Worm (Caenorhabditis elegans) whole organism, late embryonic: ENCODE measurements around the gene mth-2.

Experiments
- C08G9.2 ChIP-seq: sonication (generic microtip); optimal IDR thresholded peaks from 2 replicates; lab custom pipeline; 2016; ENCODE audit warnings: mild to moderate bottlenecking, missing genetic modification characterization, moderate library complexity, missing compliant biosample characterization
- K02D7.2 ChIP-seq: sonication (generic microtip); optimal IDR thresholded peaks from 2 replicates; lab custom pipeline; 2017; ENCODE audit warnings: mild to moderate bottlenecking, missing genetic modification characterization, missing compliant biosample characterization
- ahr-1 ChIP-seq: sonication (generic microtip); optimal IDR thresholded peaks from 2 replicates; lab custom pipeline; 2016; ENCODE audit warnings: missing genetic modification characterization, missing compliant biosample characterization
- ceh-18 ChIP-seq: sonication (generic microtip); optimal IDR thresholded peaks from 2 replicates; lab custom pipeline; 2016; ENCODE audit warnings: missing genetic modification characterization, missing compliant biosample characterization
- ceh-2 ChIP-seq: sonication (generic microtip); optimal IDR thresholded peaks from 2 replicates; lab custom pipeline; 2016; ENCODE audit warnings: missing genotype, missing genetic modification characterization, missing compliant biosample characterization
- ceh-24 ChIP-seq: sonication (generic microtip); optimal IDR thresholded peaks from 2 replicates; lab custom pipeline; 2016; ENCODE audit warnings: mild to moderate bottlenecking, missing genetic modification characterization, missing compliant biosample characterization
- ceh-30 ChIP-seq: fragments of 150-350 bp; optimal IDR thresholded peaks from 2 replicates; lab custom pipeline; 2014; ENCODE audit warnings: missing biosample characterization, missing genetic modification characterization
- ceh-34 ChIP-seq: sonication (generic microtip); optimal IDR thresholded peaks from 2 replicates; lab custom pipeline; 2016; ENCODE audit warnings: mild to moderate bottlenecking, missing genetic modification characterization, missing compliant biosample characterization
- ceh-45 ChIP-seq: fragments of 200-800 bp; sonication (Bioruptor generic); IDR thresholded peaks from 2 replicates; pipeline ENCODE4 v1.3.6; 2022; ENCODE audit warnings: missing genetic modification reagents, missing genetic modification characterization, missing compliant biosample characterization
- ceh-6 ChIP-seq: fragments of 200-800 bp; sonication (Bioruptor generic); optimal IDR thresholded peaks from 2 replicates; lab custom pipeline; 2018; ENCODE audit warnings: mild to moderate bottlenecking, missing genetic modification characterization, missing compliant biosample characterization
- ceh-9 ChIP-seq: sonication (generic microtip); optimal IDR thresholded peaks from 2 replicates; lab custom pipeline; 2016; ENCODE audit warnings: mild to moderate bottlenecking, missing genetic modification characterization, inconsistent platforms, missing compliant biosample characterization
- elt-4 ChIP-seq: sonication (generic microtip); optimal IDR thresholded peaks from 2 replicates; lab custom pipeline; 2016; ENCODE audit warnings: missing genetic modification characterization, missing compliant biosample characterization
- ets-4 ChIP-seq: sonication (generic microtip); optimal IDR thresholded peaks from 2 replicates; lab custom pipeline; 2016; ENCODE audit warnings: missing genetic modification characterization, missing compliant biosample characterization
- eyg-1 ChIP-seq: sonication (generic microtip); optimal IDR thresholded peaks from 2 replicates; lab custom pipeline; 2016; ENCODE audit warnings: missing genotype, missing genetic modification characterization, missing compliant biosample characterization
- fax-1 ChIP-seq: sonication (generic microtip); optimal IDR thresholded peaks from 2 replicates; lab custom pipeline; 2016; ENCODE audit warnings: missing genotype, missing genetic modification characterization, missing compliant biosample characterization
- fkh-10 ChIP-seq: fragments of 150-350 bp; optimal IDR thresholded peaks from 2 replicates; lab custom pipeline; 2014; ENCODE audit warnings: missing biosample characterization, missing genetic modification reagents, missing genetic modification characterization
- fkh-6 ChIP-seq: sonication (generic microtip); optimal IDR thresholded peaks from 2 replicates; lab custom pipeline; 2016; ENCODE audit warnings: missing genetic modification characterization, missing compliant biosample characterization
- gmeb-2 ChIP-seq: sonication (generic microtip); optimal IDR thresholded peaks from 2 replicates; lab custom pipeline; 2016; ENCODE audit warnings: missing genetic modification characterization, inconsistent platforms, missing compliant biosample characterization
- hlh-15 ChIP-seq: sonication (generic microtip); optimal IDR thresholded peaks from 2 replicates; lab custom pipeline; 2016; ENCODE audit warnings: missing genetic modification characterization, missing compliant biosample characterization
- madf-2 ChIP-seq: sonication (generic microtip); optimal IDR thresholded peaks from 2 replicates; lab custom pipeline; 2017; ENCODE audit warnings: missing genetic modification characterization, missing compliant biosample characterization
- nfya-1 ChIP-seq: sonication (generic microtip); optimal IDR thresholded peaks from 2 replicates; lab custom pipeline; 2017; ENCODE audit warnings: missing genetic modification characterization, mild to moderate bottlenecking, missing compliant biosample characterization, antibody characterized with exemption, moderate library complexity
- pag-3 ChIP-seq: sonication (generic microtip); optimal IDR thresholded peaks from 2 replicates; lab custom pipeline; 2016; ENCODE audit warnings: missing compliant biosample characterization, missing genetic modification characterization, borderline replicate concordance
- pax-1 ChIP-seq: fragments of 150-350 bp; optimal IDR thresholded peaks from 2 replicates; lab custom pipeline; 2014; ENCODE audit warnings: missing biosample characterization, missing genetic modification characterization
- pqm-1 ChIP-seq: sonication (generic microtip); optimal IDR thresholded peaks from 2 replicates; lab custom pipeline; 2016; ENCODE audit warnings: missing genetic modification characterization, missing compliant biosample characterization
- pros-1 ChIP-seq: fragments of 150-350 bp; optimal IDR thresholded peaks from 2 replicates; lab custom pipeline; 2014; ENCODE audit warnings: missing biosample characterization, missing genetic modification reagents, missing genetic modification characterization
- ref-2 ChIP-seq: sonication (generic microtip); optimal IDR thresholded peaks from 2 replicates; lab custom pipeline; 2016; ENCODE audit warnings: missing genetic modification characterization, missing compliant biosample characterization
- rnt-1 ChIP-seq: sonication (generic microtip); optimal IDR thresholded peaks from 2 replicates; lab custom pipeline; 2016; ENCODE audit warnings: missing genetic modification characterization, missing compliant biosample characterization
- sox-4 ChIP-seq: sonication (generic microtip); optimal IDR thresholded peaks from 2 replicates; lab custom pipeline; 2017; ENCODE audit warnings: mild to moderate bottlenecking, missing genetic modification characterization, inconsistent platforms, missing compliant biosample characterization
- syd-9 ChIP-seq: sonication (generic microtip); optimal IDR thresholded peaks from 2 replicates; lab custom pipeline; 2016; ENCODE audit warnings: mild to moderate bottlenecking, missing genetic modification characterization, moderate library complexity, missing compliant biosample characterization
- tbx-2 ChIP-seq: sonication (generic microtip); optimal IDR thresholded peaks from 2 replicates; lab custom pipeline; 2016; ENCODE audit warnings: missing genetic modification characterization, missing compliant biosample characterization
- ttx-3 ChIP-seq: sonication (generic microtip); optimal IDR thresholded peaks from 2 replicates; lab custom pipeline; 2016; ENCODE audit warnings: missing genetic modification reagents, missing genetic modification characterization, missing compliant biosample characterization
- unc-3 ChIP-seq, 2 experiments: fragments of 200-800 bp in 1 of 2; sonication (Bioruptor generic) in 1 of 2; sonication (generic microtip) in 1 of 2; conservative IDR thresholded peaks in 1 of 2; optimal IDR thresholded peaks in 1 of 2; 2 replicates each; pipeline versions ENCODE4 v1.3.6 to Lab custom; 2016 to 2022; ENCODE audit warnings: missing compliant biosample characterization in 2 of 2, missing genetic modification characterization in 2 of 2, missing genetic modification reagents in 1 of 2
- unc-86 ChIP-seq: sonication (generic microtip); optimal IDR thresholded peaks from 2 replicates; lab custom pipeline; 2016; ENCODE audit warnings: missing genetic modification characterization, missing compliant biosample characterization
- zip-5 ChIP-seq: sonication (generic microtip); optimal IDR thresholded peaks from 2 replicates; lab custom pipeline; 2016; ENCODE audit warnings: missing genetic modification characterization, missing compliant biosample characterization
- ztf-16 ChIP-seq: sonication (generic microtip); optimal IDR thresholded peaks from 2 replicates; lab custom pipeline; 2017; ENCODE audit warnings: missing genetic modification characterization, missing compliant biosample characterization

Gene mth-2

DNA sequence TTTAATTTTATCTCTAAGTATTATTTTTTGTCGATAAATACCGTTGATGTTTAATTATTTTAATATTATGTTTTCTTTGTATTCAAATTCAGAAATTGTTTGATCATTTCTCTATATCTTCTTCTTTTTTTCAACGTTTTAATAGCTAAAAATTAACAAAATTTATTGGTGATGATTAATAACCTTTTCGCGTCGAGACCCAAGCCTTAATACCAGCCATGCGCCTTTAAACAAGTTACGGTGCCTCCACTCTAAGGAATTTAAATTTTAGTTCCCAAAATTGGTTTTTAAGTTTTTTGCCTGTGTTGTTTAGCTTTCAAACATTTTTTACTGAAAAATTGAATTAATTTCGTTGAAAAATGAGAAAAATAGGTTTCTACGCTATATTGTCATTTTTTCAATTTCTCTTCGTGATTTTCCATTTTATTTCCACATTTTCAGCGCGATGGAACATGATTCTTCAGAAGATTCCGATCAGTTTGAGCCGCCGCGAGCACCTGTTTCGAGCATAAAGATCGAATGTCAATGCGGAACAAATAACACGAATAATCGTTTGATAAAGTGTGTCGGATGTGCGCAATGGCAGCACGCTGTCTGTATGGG is 35.1 kb upstream of the mth-2 start, which contains the start of gene C16A11.3:
Gene C16A11.3 (plus strand): TSS at position 440 of the 603 bp plus-strand sequence.
- TF ChIP-seq fax-1 (tag; lab: Kevin White, UChicago) (no peak), ztf-16 (tag; lab: Kevin White, UChicago) (no peak), ttx-3 (tag; lab: Kevin White, UChicago) (no peak), ceh-2 (no peak), pqm-1 (tag; lab: Kevin White, UChicago) (no peak), fkh-6 (tag; lab: Kevin White, UChicago) (no peak), pros-1 (tag; lab: Kevin White, UChicago) (no peak), hlh-15 (tag; lab: Kevin White, UChicago) (no peak), ceh-18 (no peak), pag-3 (tag; lab: Kevin White, UChicago) (no peak), madf-2 (tag; lab: Kevin White, UChicago) (no peak), nfya-1 (tag; lab: Kevin White, UChicago) (no peak), ceh-34 (tag; lab: Kevin White, UChicago) (no peak), tbx-2 (tag; lab: Kevin White, UChicago) (no peak), pax-1 (no peak)

DNA sequence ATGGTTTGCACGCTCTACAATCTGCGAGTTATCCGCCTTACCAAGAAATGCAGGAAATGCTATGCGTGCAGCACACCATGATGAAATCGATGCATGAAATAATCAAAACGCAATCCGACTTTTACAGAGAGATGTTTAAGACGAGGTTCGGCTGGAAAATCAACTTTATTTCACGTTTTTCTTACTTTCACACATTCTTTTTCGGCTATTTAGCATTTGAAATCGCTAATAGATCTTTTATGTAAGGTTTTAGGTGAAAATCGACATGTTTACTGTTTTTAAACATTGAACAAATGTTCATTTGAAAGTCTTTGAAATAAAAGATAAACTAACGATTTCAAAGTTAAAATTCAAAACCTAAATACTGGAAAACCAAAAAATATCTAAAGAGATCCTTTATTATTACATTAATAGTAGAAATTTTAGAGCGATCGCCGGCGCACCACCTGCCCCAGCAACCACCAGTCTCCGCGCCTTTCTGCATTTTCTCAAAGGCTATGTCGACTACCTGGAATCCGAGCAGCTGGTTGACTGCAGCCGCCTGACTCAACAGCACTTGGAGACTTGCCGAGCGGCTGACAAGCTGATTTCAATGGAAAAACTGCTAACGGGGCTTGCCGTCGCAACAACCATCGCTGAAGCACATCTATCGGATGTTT is 34.1 kb upstream of the mth-2 start:
- TF ChIP-seq gmeb-2 (no peak), ceh-45 (GFP tag; lab: Robert Waterston, UW) (no peak), unc-86 (tag; lab: Kevin White, UChicago) (no peak)

DNA sequence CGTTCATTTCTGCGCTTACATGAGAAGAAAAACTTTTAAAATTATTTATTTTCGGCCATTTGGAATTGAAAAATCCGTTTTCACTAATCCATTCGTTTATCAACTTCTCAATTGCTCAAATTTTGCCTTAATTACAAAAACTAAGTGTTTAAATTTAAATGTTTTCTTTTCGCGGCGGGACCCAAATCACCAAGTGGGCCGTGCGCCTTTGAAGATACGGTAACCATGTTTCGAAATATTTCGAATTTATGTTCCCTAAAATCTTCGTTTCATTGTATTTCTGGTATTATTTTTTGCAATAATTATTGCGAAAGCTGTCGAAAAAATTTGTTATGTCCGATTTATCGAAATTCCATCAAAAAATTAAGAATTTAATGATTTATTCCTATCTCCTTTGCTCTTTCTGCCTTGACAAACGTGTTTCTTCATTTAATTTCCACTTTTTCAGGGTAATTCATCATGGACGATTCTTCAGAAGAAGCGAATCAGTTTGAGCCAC is 32.5 kb upstream of the mth-2 start, which contains the start of gene C16A11.4:
Gene C16A11.4 (plus strand): TSS at position 449 of the 499 bp plus-strand sequence.
- TF ChIP-seq C08G9.2 (tag; lab: Kevin White, UChicago) (no peak), ceh-45 (GFP tag; lab: Robert Waterston, UW) (no peak), ceh-30 (tag; lab: Kevin White, UChicago) (no peak), ref-2 (tag; lab: Kevin White, UChicago) (no peak), pag-3 (tag; lab: Kevin White, UChicago) (no peak), ceh-6 (GFP tag; lab: Kevin White, UChicago) (no peak), eyg-1 (no peak), fkh-10 (GFP tag; lab: Kevin White, UChicago) (no peak), rnt-1 (tag; lab: Kevin White, UChicago) (no peak), ets-4 (no peak), ahr-1 (tag; lab: Kevin White, UChicago) (no peak), K02D7.2 (tag; lab: Kevin White, UChicago) (no peak), syd-9 (tag; lab: Kevin White, UChicago) (no peak)
- TF ChIP-seq, all 69 proteins: peak for 0

DNA sequence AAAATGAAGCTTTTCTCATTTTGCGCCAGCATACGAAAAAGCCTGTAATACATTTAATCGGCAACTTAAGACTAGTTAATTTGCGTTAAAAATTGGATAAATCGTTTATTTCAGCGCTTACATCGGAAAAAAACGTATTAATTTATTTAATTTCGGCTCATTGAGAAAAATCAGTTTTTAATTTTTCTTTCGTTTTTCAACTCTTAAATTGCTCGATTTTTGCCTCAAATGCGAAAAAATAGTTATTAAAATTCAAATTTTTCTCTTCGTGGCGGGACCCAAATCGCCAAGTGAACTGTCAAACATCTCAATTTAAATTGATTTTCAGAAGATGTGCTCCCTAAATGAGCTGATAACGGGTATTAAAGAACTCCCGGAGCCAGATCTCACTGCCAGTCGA is 28.9 kb upstream of the mth-2 start, which contains the start of gene C16A11.5:
Gene C16A11.5 (plus strand): TSS at position 323 of the 400 bp plus-strand sequence.
- TF ChIP-seq ceh-45 (GFP tag; lab: Robert Waterston, UW): no peak

DNA sequence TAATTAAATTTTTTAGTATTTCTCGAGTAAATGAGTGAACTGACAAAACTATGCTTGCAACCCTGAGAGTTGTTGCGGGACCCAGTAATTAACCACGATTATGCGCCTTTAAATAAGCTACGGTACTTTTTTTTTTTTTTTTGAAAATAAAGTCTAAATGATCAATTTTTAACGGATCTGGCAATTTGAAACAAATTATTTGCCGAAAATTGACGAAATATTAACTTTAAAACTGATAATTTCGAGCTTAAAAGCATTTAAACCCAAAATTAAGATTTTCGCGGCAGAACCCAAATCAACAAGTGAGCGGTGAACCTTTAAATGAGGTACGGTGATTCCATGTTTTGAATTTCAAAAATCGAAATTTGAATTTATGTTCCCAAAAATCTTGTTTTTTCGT is 28.4 kb upstream of the mth-2 start:
- TF ChIP-seq sox-4 (tag; lab: Kevin White, UChicago): no peak
- no peak for TF ChIP-seq ceh-24 (tag; lab: Kevin White, UChicago)
- TF ChIP-seq ets-4: no peak
- no peak for TF ChIP-seq elt-4 (tag; lab: Kevin White, UChicago)
- no peak for TF ChIP-seq pax-1
- TF ChIP-seq unc-3 (GFP tag; conservative IDR thresholded peaks at IDR 0.05; lab: Robert Waterston, UW): no peak
- TF ChIP-seq unc-3 (tag; optimal IDR thresholded peaks at IDR 0.05; lab: Kevin White, UChicago): no peak
- no peak for TF ChIP-seq ceh-9
- TF ChIP-seq pqm-1 (tag; lab: Kevin White, UChicago): no peak
- TF ChIP-seq zip-5 (tag; lab: Kevin White, UChicago): no peak
